Worm (Caenorhabditis elegans) whole organism, L4 larva: ENCODE results near the gene T10C6.16.
A peak's percentile ranks its signal among the peaks of the same experiment; 100 is the strongest.

Experiments
- F10B5.3 ChIP-seq: sonication (generic microtip); optimal IDR thresholded peaks from 2 replicates; lab custom pipeline; 2016; ENCODE audit warnings: mild to moderate bottlenecking, missing genetic modification characterization, missing compliant biosample characterization
- F44E2.7 ChIP-seq: fragments of 200-800 bp; sonication (Bioruptor generic); IDR thresholded peaks from 2 replicates; pipeline ENCODE4 v2.1.2; 2022; ENCODE audit warnings: missing genetic modification characterization, missing compliant biosample characterization
- T26A8.4 ChIP-seq: fragments of 200-800 bp; sonication (Bioruptor generic); IDR thresholded peaks from 2 replicates; pipeline ENCODE4 v1.3.6; 2022; ENCODE audit warnings: missing genetic modification characterization, missing compliant biosample characterization
- aha-1 ChIP-seq: fragments of 150-350 bp; peaks from one replicate; lab custom pipeline; 2014; ENCODE audit warnings: missing biosample characterization, missing genetic modification characterization
- ama-1 ChIP-seq: fragments of 150-350 bp; optimal IDR thresholded peaks from 2 replicates; lab custom pipeline; 2014; ENCODE audit warnings: inconsistent platforms, mixed read lengths
- daf-12 ChIP-seq: fragments of 150-350 bp; optimal IDR thresholded peaks from 2 replicates; lab custom pipeline; 2014; ENCODE audit warnings: missing biosample characterization, missing genetic modification reagents, missing genetic modification characterization
- daf-16 ChIP-seq, 3 experiments: sonication (generic microtip); optimal IDR thresholded peaks; 2 replicates each; lab custom pipeline; 2016 to 2017; ENCODE audit warnings: missing genetic modification characterization in 3 of 3, missing genetic modification reagents in 3 of 3, mild to moderate bottlenecking in 2 of 3, missing compliant biosample characterization in 2 of 3, missing biosample characterization in 1 of 3, moderate library complexity in 1 of 3
- dmd-6 ChIP-seq: fragments of 200-800 bp; sonication (Bioruptor generic); IDR thresholded peaks from 2 replicates; pipeline ENCODE4 v1.3.6; 2022; ENCODE audit warnings: missing genetic modification reagents, missing genetic modification characterization, missing compliant biosample characterization
- dve-1 ChIP-seq: sonication (generic microtip); optimal IDR thresholded peaks from 2 replicates; lab custom pipeline; 2017; ENCODE audit warnings: antibody characterized with exemption, mild to moderate bottlenecking, missing genetic modification characterization, missing compliant biosample characterization; ENCODE audit not compliant: insufficient read depth
- fos-1 ChIP-seq: fragments of 150-350 bp; optimal IDR thresholded peaks from 2 replicates; lab custom pipeline; 2014; ENCODE audit warnings: missing biosample characterization, missing genetic modification characterization
- hlh-11 ChIP-seq: fragments of 200-800 bp; sonication (Bioruptor generic); optimal IDR thresholded peaks from 2 replicates; lab custom pipeline; 2018; ENCODE audit warnings: mild to moderate bottlenecking, missing genetic modification characterization, missing compliant biosample characterization
- hlh-30 ChIP-seq: sonication (generic microtip); optimal IDR thresholded peaks from 2 replicates; lab custom pipeline; 2017; ENCODE audit warnings: antibody characterized with exemption, mild to moderate bottlenecking, missing genetic modification characterization, missing compliant biosample characterization; ENCODE audit not compliant: insufficient read depth
- lin-1 ChIP-seq: fragments of 200-800 bp; sonication (Bioruptor generic); IDR thresholded peaks from 2 replicates; pipeline ENCODE4 v1.3.6; 2022; ENCODE audit warnings: missing genetic modification reagents, missing genetic modification characterization, missing compliant biosample characterization
- lin-38 ChIP-seq: fragments of 200-800 bp; sonication (Bioruptor generic); IDR thresholded peaks from 2 replicates; pipeline ENCODE4 v1.3.6; 2022; ENCODE audit warnings: missing genetic modification reagents, missing genetic modification characterization, missing compliant biosample characterization
- madf-9 ChIP-seq: fragments of 200-800 bp; sonication (Bioruptor generic); conservative IDR thresholded peaks from 2 replicates; pipeline ENCODE4 v1.3.6; 2022; ENCODE audit warnings: missing genetic modification reagents, missing genetic modification characterization, missing compliant biosample characterization
- mdl-1 ChIP-seq, 2 experiments: fragments of 150-350 bp in 1 of 2; sonication (generic microtip) in 1 of 2; optimal IDR thresholded peaks; 2 replicates each; lab custom pipeline; 2014 to 2017; ENCODE audit warnings: missing biosample characterization in 2 of 2, missing genetic modification characterization in 2 of 2
- mxl-3 ChIP-seq: fragments of 200-800 bp; sonication (Bioruptor generic); optimal IDR thresholded peaks from 2 replicates; lab custom pipeline; 2018; ENCODE audit warnings: mild to moderate bottlenecking, missing genetic modification characterization, missing compliant biosample characterization
- nhr-10 ChIP-seq: fragments of 150-350 bp; optimal IDR thresholded peaks from 2 replicates; lab custom pipeline; 2014; ENCODE audit warnings: missing biosample characterization, missing genetic modification characterization
- nhr-102 ChIP-seq: sonication (generic microtip); optimal IDR thresholded peaks from 2 replicates; lab custom pipeline; 2016; ENCODE audit warnings: mild to moderate bottlenecking, missing genetic modification characterization, moderate library complexity, missing compliant biosample characterization
- nhr-237 ChIP-seq: sonication (generic microtip); optimal IDR thresholded peaks from 2 replicates; lab custom pipeline; 2017; ENCODE audit warnings: missing biosample characterization, missing genetic modification characterization
- nhr-28 ChIP-seq: fragments of 150-350 bp; optimal IDR thresholded peaks from 2 replicates; lab custom pipeline; 2014; ENCODE audit warnings: missing biosample characterization, missing genetic modification characterization
- nhr-42 ChIP-seq: fragments of 200-800 bp; sonication (Bioruptor generic); IDR thresholded peaks from 2 replicates; pipeline ENCODE4 v1.3.6; 2022; ENCODE audit warnings: missing genetic modification characterization, missing compliant biosample characterization
- php-3 ChIP-seq: fragments of 200-800 bp; sonication (Bioruptor generic); IDR thresholded peaks from 2 replicates; pipeline ENCODE4 v1.3.6; 2022; ENCODE audit warnings: missing genetic modification reagents, missing genetic modification characterization, missing compliant biosample characterization
- pqm-1 ChIP-seq: sonication (generic microtip); optimal IDR thresholded peaks from 2 replicates; lab custom pipeline; 2017; ENCODE audit warnings: missing biosample characterization, missing genetic modification characterization
- set-16 ChIP-seq: fragments of 200-800 bp; sonication (Bioruptor generic); IDR thresholded peaks from 2 replicates; pipeline ENCODE4 v1.3.6; 2022; ENCODE audit warnings: missing genetic modification reagents, missing genetic modification characterization, missing compliant biosample characterization
- skn-1 ChIP-seq: fragments of 150-350 bp; optimal IDR thresholded peaks from 2 replicates; lab custom pipeline; 2014; ENCODE audit warnings: missing biosample characterization, missing genetic modification characterization
- unc-62 ChIP-seq, 3 experiments: fragments of 150-350 bp in 1 of 3; sonication (generic microtip); optimal IDR thresholded peaks in 2 of 3; peaks in 1 of 3; 1 replicate in 1 of 3; 2 replicates in 2 of 3; lab custom pipeline; 2014 to 2017; ENCODE audit warnings: missing biosample characterization in 3 of 3, missing genetic modification characterization in 3 of 3, missing genetic modification reagents in 3 of 3, missing genotype in 1 of 3
- zfp-3 ChIP-seq: fragments of 200-800 bp; sonication (Bioruptor generic); conservative IDR thresholded peaks from 2 replicates; pipeline ENCODE4 v1.3.6; 2022; ENCODE audit warnings: missing genetic modification reagents, missing genetic modification characterization, missing compliant biosample characterization

The T10C6.16 gene

ce11 chrV:16045837-16046236, 13.0 kb upstream of the T10C6.16 start, which contains the start of gene T10C6.15 (continued):
- TF ChIP-seq hlh-30 (tag; lab: Kevin White, UChicago), result peak; percentile 77
- TF ChIP-seq unc-62 (GFP tag; optimal IDR thresholded peaks at IDR 0.05 in 1 of 2; lab: Kevin White, UChicago), result no peak
- no peak for TF ChIP-seq unc-62 (tag; optimal IDR thresholded peaks at IDR 0.05; lab: Kevin White, UChicago)
- peak in 1 of 2 experiments; percentile 72 for TF ChIP-seq mdl-1 (tag; optimal IDR thresholded peaks at IDR 0.05; lab: Kevin White, UChicago)

DNA sequence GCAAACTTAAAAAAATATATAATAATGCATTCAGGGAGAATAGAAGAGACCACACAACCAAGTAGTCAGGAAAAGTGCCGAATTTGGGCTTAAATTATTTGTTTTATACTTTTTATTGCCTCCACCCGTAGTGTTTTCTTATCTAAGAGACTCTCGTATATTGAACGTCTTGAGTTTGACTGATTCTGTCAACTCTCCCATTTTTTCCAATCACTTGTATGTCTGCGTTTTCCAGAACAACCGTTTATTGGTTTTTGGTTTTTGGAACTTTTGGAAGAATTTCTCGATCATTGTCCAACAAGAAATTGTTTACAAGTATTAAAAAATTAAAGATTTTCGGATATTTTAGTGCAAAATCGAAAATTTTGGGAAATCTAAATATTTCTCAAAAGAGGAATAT, 10.9 kb upstream of the T10C6.16 start:
- TF ChIP-seq aha-1 (tag; lab: Kevin White, UChicago) (peak; percentile 81), nhr-28 (tag; lab: Kevin White, UChicago) (peak; percentile 42), php-3 (GFP tag; lab: Robert Waterston, UW) (peak; percentile 68), daf-12 (tag; lab: Kevin White, UChicago) (no peak), pqm-1 (tag; lab: Kevin White, UChicago) (peak; percentile 2), dmd-6 (GFP tag; lab: Robert Waterston, UW) (peak; percentile 76), lin-38 (GFP tag; lab: Robert Waterston, UW) (no peak), F44E2.7 (GFP tag; lab: Robert Waterston, UW) (no peak), nhr-42 (0 out of 2 replicates have a peak, but pooled peaks have one; percentile 5), dve-1 (tag; lab: Kevin White, UChicago) (peak; percentile 74), hlh-11 (tag; lab: Kevin White, UChicago) (peak; percentile 51), daf-16 (GFP tag; optimal IDR thresholded peaks at IDR 0.05; lab: Kevin White, UChicago) (no peak), daf-16 (tag; optimal IDR thresholded peaks at IDR 0.05; lab: Kevin White, UChicago) (peak; percentile 69), lin-1 (GFP tag; lab: Robert Waterston, UW) (0 out of 2 replicates have a peak, but pooled peaks have one; percentile 21)

- TF ChIP-seq skn-1 (tag; lab: Kevin White, UChicago) (no peak), T26A8.4 (GFP tag; lab: Robert Waterston, UW) (no peak), zfp-3 (GFP tag; lab: Robert Waterston, UW) (0 out of 2 replicates have a peak, but pooled peaks have one; percentile 38), nhr-10 (tag; lab: Kevin White, UChicago) (no peak), lin-38 (GFP tag; lab: Robert Waterston, UW) (no peak), mdl-1 (tag; optimal IDR thresholded peaks at IDR 0.05; lab: Kevin White, UChicago) (no peak), F10B5.3 (tag; lab: Kevin White, UChicago) (no peak), madf-9 (GFP tag; lab: Robert Waterston, UW) (no peak)
Observed at ce11 chrV:16042743-16043014, 9.9 kb upstream of the T10C6.16 start.

DNA sequence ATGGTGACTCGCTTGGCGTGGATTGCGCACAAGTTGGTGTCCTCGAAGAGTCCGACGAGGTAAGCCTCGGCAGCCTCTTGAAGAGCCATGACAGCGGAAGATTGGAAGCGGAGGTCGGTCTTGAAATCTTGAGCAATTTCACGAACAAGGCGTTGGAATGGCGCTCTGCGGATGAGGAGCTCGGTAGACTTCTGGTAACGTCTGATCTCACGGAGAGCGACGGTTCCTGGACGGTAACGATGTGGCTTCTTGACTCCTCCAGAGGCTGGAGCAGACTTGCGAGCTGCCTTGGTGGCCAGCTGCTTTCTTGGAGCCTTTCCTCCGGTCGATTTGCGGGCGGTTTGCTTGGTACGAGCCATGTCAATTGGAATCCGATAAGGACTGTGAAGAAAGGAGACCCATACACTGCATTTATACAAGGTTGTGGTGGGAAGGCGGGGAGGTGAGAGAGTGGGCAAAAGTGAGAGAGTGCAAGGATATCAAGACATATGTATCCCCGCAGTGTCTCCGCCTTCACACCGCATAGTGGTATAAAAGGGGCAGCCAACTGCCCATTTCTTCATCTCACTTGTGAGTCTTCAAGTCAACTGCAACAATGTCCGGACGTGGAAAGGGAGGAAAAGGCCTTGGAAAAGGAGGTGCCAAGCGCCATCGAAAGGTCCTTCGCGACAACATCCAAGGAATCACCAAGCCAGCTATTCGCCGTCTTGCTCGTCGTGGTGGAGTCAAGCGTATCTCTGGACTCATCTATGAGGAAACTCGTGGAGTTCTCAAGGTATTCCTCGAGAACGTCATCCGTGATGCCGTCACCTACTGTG, 9.3 kb upstream of the T10C6.16 start, which contains the start of the genes his-2 and his-1:
Gene his-2 (minus strand): TSS at position 359 of the 818 bp plus-strand sequence.
Gene his-1 (plus strand): TSS at position 596 of the 818 bp plus-strand sequence.
- TF ChIP-seq set-16 (GFP tag; lab: Robert Waterston, UW), result peak; percentile 81
- TF ChIP-seq, all 104 proteins: peak for 1; not testable (repeated sequence) for 103

- TF ChIP-seq fos-1 (tag; lab: Kevin White, UChicago) (no peak), nhr-237 (no peak), nhr-102 (tag; lab: Kevin White, UChicago) (no peak), ama-1 (lab: Kevin White, UChicago) (no peak), mxl-3 (GFP tag; lab: Kevin White, UChicago) (no peak)
Observed at ce11 chrV:16041412-16041811, 8.6 kb upstream of the T10C6.16 start.

ce11 chrV:16040848-16041247, 8.0 kb upstream of the T10C6.16 start:
- TF ChIP-seq set-16 (GFP tag; lab: Robert Waterston, UW), result peak; percentile 47; the same call in 1 of the 2 replicates
